Worm (Caenorhabditis elegans): ENCODE data around the gene tam-1.

- TF ChIP-seq mef-2 (tag; optimal IDR thresholded peaks at IDR 0.05) (no peak), nhr-11 (tag; optimal IDR thresholded peaks at IDR 0.05) (no peak), fkh-8 (tag; optimal IDR thresholded peaks at IDR 0.05) (no peak), mep-1 (tag; optimal IDR thresholded peaks at IDR 0.05) (no peak), ama-1 (optimal IDR thresholded peaks at IDR 0.05) (no peak), unc-62 (GFP tag; optimal IDR thresholded peaks at IDR 0.05) (no peak), snpc-4 (tag; optimal IDR thresholded peaks at IDR 0.05) (no peak), aha-1 (tag; optimal IDR thresholded peaks at IDR 0.05) (no peak), blmp-1 (tag; optimal IDR thresholded peaks at IDR 0.05) (no peak), jun-1 (tag; optimal IDR thresholded peaks at IDR 0.05) (no peak), hlh-4 (tag; optimal IDR thresholded peaks at IDR 0.05) (no peak), lsy-2 (tag; optimal IDR thresholded peaks at IDR 0.05) (no peak), tlp-1 (tag; optimal IDR thresholded peaks at IDR 0.05) (no peak), ztf-11 (tag; optimal IDR thresholded peaks at IDR 0.05) (no peak)
Measured at ce11 chrV:4932814-4933213, 30.1 kb downstream of the tam-1 start, which contains the start of gene C02E7.10.

All from whole organism, L1 larva.